Fruit fly (Drosophila melanogaster): ENCODE measurements around the gene Ahcy.
A peak's percentile ranks its signal among the peaks of the same experiment; 100 is the strongest.

The Ahcy gene

dm6 chrX:15462436-15462857, 12.4 kb downstream of the Ahcy start, which contains the start of the genes shtd, CG6294 and CG6299 (continued):
- TF ChIP-seq CG12155 (GFP tag; optimal IDR thresholded peaks at IDR 0.05) (no peak), Vsx1 (GFP tag; optimal IDR thresholded peaks at IDR 0.05) (no peak), cato (GFP tag; optimal IDR thresholded peaks at IDR 0.05; ENCODE audit: borderline replicate concordance) (no peak), CG12104 (GFP tag; optimal IDR thresholded peaks at IDR 0.05) (no peak), CG18764 (GFP tag; optimal IDR thresholded peaks at IDR 0.05) (peak; percentile 95), pzg (GFP tag; optimal IDR thresholded peaks at IDR 0.05) (peak; percentile 87), CG6254 (GFP tag; optimal IDR thresholded peaks at IDR 0.05) (no peak), sob (GFP tag; IDR thresholded peaks at IDR 0.05) (peak; percentile 31; the same call in 1 of the 2 replicates), Atf6 (GFP tag; IDR thresholded peaks at IDR 0.05) (no peak), Hr39 (optimal IDR thresholded peaks at IDR 0.05) (no peak), Trl (optimal IDR thresholded peaks at IDR 0.05) (no peak), Trl (GFP tag; optimal IDR thresholded peaks at IDR 0.05) (no peak), Gsc (GFP tag; IDR thresholded peaks at IDR 0.05) (no peak), CG15011 (GFP tag; optimal IDR thresholded peaks at IDR 0.05) (no peak), Opbp (GFP tag; IDR thresholded peaks at IDR 0.05; ENCODE audit: partially characterized antibody) (peak; percentile 88), E2f2 (GFP tag; IDR thresholded peaks at IDR 0.05) (peak; percentile 83), crp (GFP tag; optimal IDR thresholded peaks at IDR 0.05) (peak in 1 of 2 experiments; percentile 70), CG10979 (tag; optimal IDR thresholded peaks at IDR 0.05) (no peak), CG10565 (GFP tag; optimal IDR thresholded peaks at IDR 0.05) (no peak), Atf3 (GFP tag; optimal IDR thresholded peaks at IDR 0.05) (no peak), gcm (GFP tag; optimal IDR thresholded peaks at IDR 0.05) (no peak), gro (GFP tag; optimal IDR thresholded peaks at IDR 0.05) (no peak), Lim3 (GFP tag; IDR thresholded peaks at IDR 0.05) (no peak), CG7556 (GFP tag; optimal IDR thresholded peaks at IDR 0.05) (no peak), oc (tag; optimal IDR thresholded peaks at IDR 0.05) (no peak), prd (optimal IDR thresholded peaks at IDR 0.05) (no peak), prd (GFP tag; IDR thresholded peaks at IDR 0.05) (no peak), CG4424 (GFP tag; optimal IDR thresholded peaks at IDR 0.05) (no peak), ato (GFP tag; IDR thresholded peaks at IDR 0.05; ENCODE audit: partially characterized antibody) (peak; percentile 98)

- TF ChIP-seq CG13123 (GFP tag; optimal IDR thresholded peaks at IDR 0.05) (no peak), hbn (GFP tag; IDR thresholded peaks at IDR 0.05; ENCODE audit: partially characterized antibody) (no peak), CG1233 (GFP tag; optimal IDR thresholded peaks at IDR 0.05) (no peak), Xbp1 (GFP tag; optimal IDR thresholded peaks at IDR 0.05) (no peak), seq (GFP tag; IDR thresholded peaks at IDR 0.05) (no peak), CG33557 (GFP tag; optimal IDR thresholded peaks at IDR 0.05) (no peak), kay (GFP tag; optimal IDR thresholded peaks at IDR 0.05) (peak; percentile 71), CG11560 (tag; IDR thresholded peaks at IDR 0.05) (no peak), tx (GFP tag; optimal IDR thresholded peaks at IDR 0.05) (no peak), esg (GFP tag; conservative IDR thresholded peaks at IDR 0.05) (no peak), CG16863 (GFP tag; optimal IDR thresholded peaks at IDR 0.05) (no peak), ftz-f1 (GFP tag; optimal IDR thresholded peaks at IDR 0.05) (no peak), ac (GFP tag; optimal IDR thresholded peaks at IDR 0.05) (no peak), CG10543 (GFP tag; optimal IDR thresholded peaks at IDR 0.05) (peak; percentile 31), CG14050 (GFP tag; IDR thresholded peaks at IDR 0.05) (no peak), Nf-YB (GFP tag; optimal IDR thresholded peaks at IDR 0.05) (no peak), CG7745 (tag; optimal IDR thresholded peaks at IDR 0.05) (no peak), MTF-1 (GFP tag; optimal IDR thresholded peaks at IDR 0.05; ENCODE audit: borderline replicate concordance) (no peak), CG6854 (GFP tag; optimal IDR thresholded peaks at IDR 0.05) (no peak), CG11398 (GFP tag; optimal IDR thresholded peaks at IDR 0.05) (no peak), Opbp (GFP tag; IDR thresholded peaks at IDR 0.05; ENCODE audit: partially characterized antibody) (no peak), CG4328 (GFP tag; optimal IDR thresholded peaks at IDR 0.05) (no peak), ken (GFP tag; IDR thresholded peaks at IDR 0.05) (no peak), pfk (GFP tag; optimal IDR thresholded peaks at IDR 0.05) (peak; percentile 94), Trl (optimal IDR thresholded peaks at IDR 0.05) (no peak), Trl (GFP tag; optimal IDR thresholded peaks at IDR 0.05) (no peak), Elba2 (GFP tag; optimal IDR thresholded peaks at IDR 0.05) (no peak)
Measured at dm6 chrX:15464531-15464930, 14.5 kb downstream of the Ahcy start.
